Fruit fly (Drosophila melanogaster) whole organism, embryonic: ENCODE data around the gene p23.

ENCODE experiments used
- ATbp ChIP-seq: fragments of 200-800 bp; sonication (Bioruptor generic); optimal IDR thresholded peaks from 2 replicates; lab custom pipeline; 2017; ENCODE audit warnings: missing biosample characterization, mild to moderate bottlenecking, missing genetic modification characterization, missing genetic modification reagents
- Bgb ChIP-seq: fragments of 200-800 bp; sonication (Bioruptor generic); IDR thresholded peaks from 2 replicates; pipeline ENCODE4 v1.3.6; 2022; ENCODE audit warnings: missing biosample characterization, missing genetic modification characterization; ENCODE audit not compliant: partially characterized antibody
- CG10274 ChIP-seq: fragments of 200-800 bp; sonication (Bioruptor generic); optimal IDR thresholded peaks from 3 replicates; lab custom pipeline; 2017; ENCODE audit warnings: missing biosample characterization, mild to moderate bottlenecking, missing genetic modification characterization
- CG10366 ChIP-seq: fragments of 200-800 bp; sonication (Bioruptor generic); IDR thresholded peaks from 2 replicates; pipeline ENCODE4 v1.3.6; 2022; ENCODE audit warnings: missing biosample characterization, missing genetic modification characterization
- CG12942 ChIP-seq: fragments of 200-800 bp; sonication (Bioruptor generic); optimal IDR thresholded peaks from 3 replicates; lab custom pipeline; 2016; ENCODE audit warnings: missing biosample characterization, missing genetic modification characterization
- CG13123 ChIP-seq: fragments of 200-800 bp; sonication (Bioruptor generic); optimal IDR thresholded peaks from 2 replicates; lab custom pipeline; 2016; ENCODE audit warnings: missing biosample characterization, missing genetic modification characterization
- CG14014 ChIP-seq: fragments of 200-800 bp; sonication (Bioruptor generic); IDR thresholded peaks from 2 replicates; pipeline ENCODE4 v1.3.6; 2022; ENCODE audit warnings: missing biosample characterization, missing genetic modification characterization
- CG16779 ChIP-seq: fragments of 200-800 bp; sonication (Bioruptor generic); IDR thresholded peaks from 2 replicates; pipeline ENCODE4 v1.3.6; 2022; ENCODE audit warnings: missing biosample characterization, missing genetic modification characterization
- CG16863 ChIP-seq: fragments of 200-800 bp; sonication (Bioruptor generic); optimal IDR thresholded peaks from 3 replicates; lab custom pipeline; 2016; ENCODE audit warnings: missing biosample characterization, missing genetic modification characterization
- CG17328 ChIP-seq: fragments of 200-800 bp; sonication (Bioruptor generic); IDR thresholded peaks from 2 replicates; pipeline ENCODE4 v1.3.6; 2022; ENCODE audit warnings: missing biosample characterization, missing genetic modification characterization
- CG17612 ChIP-seq: fragments of 200-800 bp; sonication (Bioruptor generic); IDR thresholded peaks from 2 replicates; pipeline ENCODE4 v1.3.6; 2022; ENCODE audit warnings: missing biosample characterization, missing genetic modification characterization
- CG18262 ChIP-seq: fragments of 200-800 bp; optimal IDR thresholded peaks from 3 replicates; lab custom pipeline; 2019; ENCODE audit warnings: missing biosample characterization, mild to moderate bottlenecking, missing genetic modification characterization, moderate library complexity
- CG2712 ChIP-seq: fragments of 200-800 bp; optimal IDR thresholded peaks from 3 replicates; lab custom pipeline; 2019; ENCODE audit warnings: missing biosample characterization, mild to moderate bottlenecking, missing genetic modification characterization, moderate library complexity
- CG2889 ChIP-seq: fragments of 200-800 bp; sonication (Bioruptor generic); IDR thresholded peaks from 3 replicates; pipeline ENCODE4 v1.3.6; 2022; ENCODE audit warnings: missing biosample characterization, missing genetic modification characterization
- CG30403 ChIP-seq: fragments of 200-800 bp; sonication (Bioruptor generic); optimal IDR thresholded peaks from 3 replicates; lab custom pipeline; 2016; ENCODE audit warnings: missing biosample characterization, missing genetic modification characterization
- CG3163 ChIP-seq: fragments of 200-800 bp; sonication (Bioruptor generic); optimal IDR thresholded peaks from 3 replicates; lab custom pipeline; 2016; ENCODE audit warnings: missing biosample characterization, missing genetic modification characterization
- CG33557 ChIP-seq: fragments of 200-800 bp; sonication (Bioruptor generic); optimal IDR thresholded peaks from 2 replicates; lab custom pipeline; 2019; ENCODE audit warnings: missing biosample characterization, mild to moderate bottlenecking, missing genetic modification characterization, moderate library complexity
- CG3726 ChIP-seq: fragments of 200-800 bp; sonication (Bioruptor generic); IDR thresholded peaks from 3 replicates; pipeline ENCODE4, ENCODE4 v1.3.6; 2022; ENCODE audit warnings: missing biosample characterization, missing genetic modification characterization
- CG3838 ChIP-seq: fragments of 200-800 bp; sonication (Bioruptor generic); optimal IDR thresholded peaks from 3 replicates; lab custom pipeline; 2016; ENCODE audit warnings: missing biosample characterization, missing genetic modification characterization
- CG42726 ChIP-seq: fragments of 200-800 bp; sonication (Bioruptor generic); IDR thresholded peaks from 2 replicates; pipeline ENCODE4 v1.3.6; 2022; ENCODE audit warnings: missing biosample characterization, missing genetic modification characterization; ENCODE audit not compliant: partially characterized antibody
- CG4360 ChIP-seq: fragments of 200-800 bp; sonication (Bioruptor generic); IDR thresholded peaks from 2 replicates; pipeline ENCODE4 v1.3.6; 2022; ENCODE audit warnings: missing biosample characterization, missing genetic modification characterization
- CG5245 ChIP-seq: fragments of 200-800 bp; sonication (Bioruptor generic); optimal IDR thresholded peaks from 3 replicates; lab custom pipeline; 2016; ENCODE audit warnings: missing biosample characterization, missing genetic modification characterization
- CG6254 ChIP-seq: fragments of 200-800 bp; sonication (Bioruptor generic); optimal IDR thresholded peaks from 3 replicates; lab custom pipeline; 2017; ENCODE audit warnings: mild to moderate bottlenecking, missing biosample characterization, missing genetic modification reagents, missing genetic modification characterization
- CG8478 ChIP-seq: fragments of >200 bp; optimal IDR thresholded peaks from 2 replicates; lab custom pipeline; 2018
- Eip74EF ChIP-seq, 2 experiments: fragments of 200-800 bp in 1 of 2; fragments of >200 bp in 1 of 2; sonication (Bioruptor generic) in 1 of 2; optimal IDR thresholded peaks; 2 replicates each; lab custom pipeline; 2017 to 2019; ENCODE audit warnings: missing biosample characterization in 2 of 2, missing genetic modification characterization in 2 of 2, mild to moderate bottlenecking in 1 of 2, moderate library complexity in 1 of 2
- Elba2 ChIP-seq: fragments of 200-800 bp; sonication (Bioruptor generic); optimal IDR thresholded peaks from 3 replicates; lab custom pipeline; 2016; ENCODE audit warnings: missing biosample characterization, missing genetic modification characterization
- HHEX ChIP-seq: fragments of 200-800 bp; sonication (Bioruptor generic); optimal IDR thresholded peaks from 3 replicates; lab custom pipeline; 2017; ENCODE audit warnings: missing biosample characterization, mild to moderate bottlenecking, missing genetic modification characterization, missing genetic modification reagents
- HLH3B ChIP-seq: fragments of 200-800 bp; sonication (Bioruptor generic); IDR thresholded peaks from 2 replicates; pipeline ENCODE4 v1.3.6; 2022; ENCODE audit warnings: missing biosample characterization, missing genetic modification characterization
- HLH4C ChIP-seq: fragments of 200-800 bp; sonication (Bioruptor generic); IDR thresholded peaks from 3 replicates; pipeline ENCODE4 v1.3.6; 2022; ENCODE audit warnings: missing biosample characterization, missing genetic modification characterization; ENCODE audit not compliant: partially characterized antibody
- Hmr ChIP-seq: fragments of 200-800 bp; sonication (Bioruptor generic); optimal IDR thresholded peaks from 3 replicates; lab custom pipeline; 2017; ENCODE audit warnings: mild to moderate bottlenecking, missing biosample characterization, missing genetic modification reagents, missing genetic modification characterization
- Max ChIP-seq: fragments of 200-800 bp; sonication (Bioruptor generic); optimal IDR thresholded peaks from 2 replicates; lab custom pipeline; 2016; ENCODE audit warnings: missing biosample characterization, mild to moderate bottlenecking, missing genetic modification characterization
- Myb ChIP-seq: fragments of 200-800 bp; sonication (Bioruptor generic); optimal IDR thresholded peaks from 2 replicates; lab custom pipeline; 2016; ENCODE audit warnings: missing biosample characterization, missing genetic modification characterization
- Neu2 ChIP-seq: fragments of 200-800 bp; sonication (Bioruptor generic); optimal IDR thresholded peaks from 3 replicates; lab custom pipeline; 2016; ENCODE audit warnings: missing biosample characterization, missing genetic modification characterization, borderline replicate concordance
- Sox102F ChIP-seq: fragments of 200-800 bp; sonication (Bioruptor generic); optimal IDR thresholded peaks from 2 replicates; lab custom pipeline; 2018; ENCODE audit warnings: missing biosample characterization, mild to moderate bottlenecking, missing genetic modification characterization, moderate library complexity
- abd-A ChIP-seq: fragments of 200-800 bp; sonication (Bioruptor generic); optimal IDR thresholded peaks from 3 replicates; lab custom pipeline; 2019; ENCODE audit warnings: missing biosample characterization, mild to moderate bottlenecking, missing genetic modification characterization, moderate library complexity
- aop ChIP-seq: fragments of 200-800 bp; sonication (Bioruptor generic); IDR thresholded peaks from 2 replicates; pipeline ENCODE4 v1.3.6; 2022; ENCODE audit warnings: missing biosample characterization, missing genetic modification characterization
- bsh ChIP-seq, 2 experiments: fragments of 200-800 bp; sonication (Bioruptor generic); optimal IDR thresholded peaks; 2 replicates each; lab custom pipeline; 2017 to 2018; ENCODE audit warnings: mild to moderate bottlenecking in 2 of 2, missing biosample characterization in 2 of 2, missing genetic modification characterization in 2 of 2, moderate library complexity in 1 of 2
- cas ChIP-seq: fragments of 200-800 bp; sonication (Bioruptor generic); IDR thresholded peaks from 2 replicates; pipeline ENCODE4 v1.3.6; 2022; ENCODE audit warnings: missing biosample characterization, missing genetic modification characterization
- cg ChIP-seq: fragments of 200-800 bp; sonication (Bioruptor generic); optimal IDR thresholded peaks from 3 replicates; lab custom pipeline; 2019; ENCODE audit warnings: missing biosample characterization, mild to moderate bottlenecking, missing genetic modification characterization, moderate library complexity
- crp ChIP-seq, 2 experiments: fragments of 200-800 bp; sonication (Bioruptor generic); optimal IDR thresholded peaks; 2 replicates in 1 of 2; 3 replicates in 1 of 2; lab custom pipeline; 2017; ENCODE audit warnings: missing biosample characterization in 2 of 2, missing genetic modification characterization in 2 of 2, mild to moderate bottlenecking in 1 of 2, moderate library complexity in 1 of 2
- dmrt11E ChIP-seq: fragments of 200-800 bp; sonication (Bioruptor generic); optimal IDR thresholded peaks from 3 replicates; lab custom pipeline; 2018; ENCODE audit warnings: missing biosample characterization, mild to moderate bottlenecking, missing genetic modification characterization, moderate library complexity
- ems ChIP-seq: fragments of 200-800 bp; sonication (Bioruptor generic); optimal IDR thresholded peaks from 3 replicates; lab custom pipeline; 2016; ENCODE audit warnings: missing biosample characterization, missing genetic modification characterization
- fu2 ChIP-seq: fragments of 200-800 bp; sonication (Bioruptor generic); optimal IDR thresholded peaks from 2 replicates; lab custom pipeline; 2016; ENCODE audit warnings: missing biosample characterization, missing genetic modification characterization
- gsb ChIP-seq: fragments of 200-800 bp; sonication (Bioruptor generic); IDR thresholded peaks from 2 replicates; pipeline ENCODE4 v1.3.6; 2022; ENCODE audit warnings: missing biosample characterization, missing genetic modification characterization
- ham ChIP-seq: fragments of 200-800 bp; sonication (Bioruptor generic); IDR thresholded peaks from 2 replicates; pipeline ENCODE4 v1.3.6; 2022; ENCODE audit warnings: missing biosample characterization, missing genetic modification characterization
- jigr1 ChIP-seq: fragments of 200-800 bp; sonication (Bioruptor generic); IDR thresholded peaks from 3 replicates; pipeline ENCODE4 v1.3.6; 2022; ENCODE audit warnings: missing biosample characterization, missing genetic modification characterization
- ro ChIP-seq: fragments of 200-800 bp; sonication (Bioruptor generic); IDR thresholded peaks from 2 replicates; pipeline ENCODE4 v1.3.6; 2022; ENCODE audit warnings: missing biosample characterization, missing genetic modification characterization
- run ChIP-seq: fragments of 200-800 bp; sonication (Bioruptor generic); optimal IDR thresholded peaks from 3 replicates; lab custom pipeline; 2018; ENCODE audit warnings: missing biosample characterization, mild to moderate bottlenecking, missing genetic modification characterization
- so ChIP-seq: fragments of 200-800 bp; sonication (Bioruptor generic); IDR thresholded peaks from 3 replicates; pipeline ENCODE4 v1.3.6; 2022; ENCODE audit warnings: missing biosample characterization, missing genetic modification characterization
- sqz ChIP-seq: fragments of 200-800 bp; sonication (Bioruptor generic); optimal IDR thresholded peaks from 3 replicates; lab custom pipeline; 2018; ENCODE audit warnings: missing biosample characterization, mild to moderate bottlenecking, missing genetic modification characterization
- yki ChIP-seq: fragments of >200 bp; optimal IDR thresholded peaks from 3 replicates; lab custom pipeline; 2018
- zf30C ChIP-seq: fragments of 200-800 bp; sonication (Bioruptor generic); optimal IDR thresholded peaks from 3 replicates; lab custom pipeline; 2018; ENCODE audit warnings: missing biosample characterization, mild to moderate bottlenecking, missing genetic modification characterization

p23 gene

DNA sequence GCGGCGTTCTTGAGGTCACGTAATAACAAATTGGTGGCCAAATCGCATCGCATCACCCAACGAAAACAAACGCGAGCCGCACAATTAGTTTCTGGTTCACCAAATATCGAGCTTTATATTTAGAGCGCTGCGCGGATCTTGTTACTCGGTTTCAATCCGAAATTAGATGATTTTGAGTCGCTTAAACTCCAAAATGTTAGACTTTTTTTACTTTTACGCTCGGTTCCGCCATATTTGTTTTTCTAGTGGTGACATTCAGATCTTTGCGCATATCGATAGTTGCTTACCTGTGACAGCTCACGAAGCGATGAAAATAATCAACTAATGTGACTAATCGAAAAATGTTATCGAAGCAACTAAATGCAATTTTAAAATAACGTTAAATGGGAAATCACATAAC lies 40.4 kb upstream of the p23 start, which contains the start of gene Scm (continued):
- TF ChIP-seq Elba2 (GFP tag; lab: Kevin White, UChicago) (no peak), CG4360 (GFP tag; lab: Robert Waterston, UW) (no peak), ro (GFP tag; lab: Robert Waterston, UW) (no peak), Neu2 (no peak), CG2712 (tag; lab: Kevin White, UChicago) (peak; percentile 47), ham (no peak), CG12942 (no peak), CG16779 (GFP tag; lab: Robert Waterston, UW) (no peak), jigr1 (GFP tag; lab: Robert Waterston, UW) (no peak), cg (GFP tag; lab: Kevin White, UChicago) (no peak), HLH4C (peak; percentile 87), CG3838 (GFP tag; lab: Kevin White, UChicago) (no peak), HLH3B (GFP tag; lab: Robert Waterston, UW) (no peak), fu2 (GFP tag; lab: Kevin White, UChicago) (no peak), abd-A (tag; lab: Kevin White, UChicago) (no peak), so (no peak), Sox102F (GFP tag; lab: Kevin White, UChicago) (no peak), CG17328 (GFP tag; lab: Robert Waterston, UW) (no peak), Max (GFP tag; lab: Kevin White, UChicago) (no peak), sqz (GFP tag; lab: Kevin White, UChicago) (no peak), CG14014 (GFP tag; lab: Robert Waterston, UW) (0 out of 2 replicates have a peak, but pooled peaks have one; percentile 34), zf30C (GFP tag; lab: Kevin White, UChicago) (no peak), CG10274 (GFP tag; lab: Kevin White, UChicago) (no peak), CG33557 (GFP tag; lab: Kevin White, UChicago) (peak; percentile 4), CG30403 (GFP tag; lab: Kevin White, UChicago) (no peak), CG8478 (lab: Kevin White, UChicago) (no peak), CG6254 (GFP tag; lab: Kevin White, UChicago) (no peak), CG17612 (GFP tag; lab: Robert Waterston, UW) (no peak), HHEX (GFP tag; lab: Kevin White, UChicago) (no peak), CG42726 (peak; percentile 84; the same call in 1 of the 2 replicates), CG10366 (GFP tag; lab: Robert Waterston, UW) (no peak), Bgb (GFP tag; lab: Robert Waterston, UW) (peak; percentile 95), ATbp (no peak), gsb (GFP tag; lab: Robert Waterston, UW) (no peak), CG3163 (GFP tag; lab: Kevin White, UChicago) (no peak), CG3726 (GFP tag; lab: Robert Waterston, UW) (no peak), Myb (GFP tag; lab: Kevin White, UChicago) (peak; percentile 94), bsh (GFP tag; optimal IDR thresholded peaks at IDR 0.05; lab: Kevin White, UChicago) (no peak), Hmr (no peak), CG16863 (GFP tag; lab: Kevin White, UChicago) (no peak), CG2889 (GFP tag; lab: Robert Waterston, UW) (no peak), aop (GFP tag; lab: Robert Waterston, UW) (no peak), yki (lab: Kevin White, UChicago) (no peak), CG13123 (GFP tag; lab: Kevin White, UChicago) (no peak), ems (GFP tag; lab: Kevin White, UChicago) (peak; percentile 2), Eip74EF (GFP tag; optimal IDR thresholded peaks at IDR 0.05; lab: Kevin White, UChicago) (no peak), CG5245 (GFP tag; lab: Kevin White, UChicago) (no peak), cas (no peak), dmrt11E (no peak), CG18262 (tag; lab: Kevin White, UChicago) (peak; percentile 19), crp (GFP tag; optimal IDR thresholded peaks at IDR 0.05; lab: Kevin White, UChicago) (no peak), run (tag; lab: Kevin White, UChicago) (no peak)
